Worm (Caenorhabditis elegans): ENCODE measurements around the gene C03A3.3.

Gene C03A3.3

ce11 chrX:11257071-11257470, 11.8 kb downstream of the C03A3.3 start, which contains the start of gene C03A3.1:
C03A3.1 (plus strand) TSS chrX:11257361.
- TF ChIP-seq ztf-18 (tag; optimal IDR thresholded peaks at IDR 0.05) (peak; percentile 39), sea-2 (GFP tag; IDR thresholded peaks at IDR 0.05) (no peak)

ce11 chrX:11252429-11252828, 16.4 kb downstream of the C03A3.3 start:
- TF ChIP-seq Y53F4B.3 (GFP tag; IDR thresholded peaks at IDR 0.05) (peak; percentile 63), F55B11.4 (tag; optimal IDR thresholded peaks at IDR 0.05; ENCODE audit: borderline replicate concordance, insufficient read depth) (no peak), hlh-12 (tag; optimal IDR thresholded peaks at IDR 0.05) (no peak), ceh-58 (GFP tag; IDR thresholded peaks at IDR 0.05) (no peak), nhr-90 (tag; optimal IDR thresholded peaks at IDR 0.05) (peak; percentile 72), K12H6.12 (tag; optimal IDR thresholded peaks at IDR 0.05) (peak; percentile 55), F57C9.4 (tag; optimal IDR thresholded peaks at IDR 0.05) (no peak), ztf-28 (GFP tag; IDR thresholded peaks at IDR 0.05) (0 out of 2 replicates have a peak, but pooled peaks have one; percentile 50), B0035.1 (tag; optimal IDR thresholded peaks at IDR 0.05) (peak; percentile 57), let-526 (GFP tag; IDR thresholded peaks at IDR 0.05) (no peak), attf-6 (GFP tag; IDR thresholded peaks at IDR 0.05) (no peak), let-607 (tag; optimal IDR thresholded peaks at IDR 0.05) (peak in 1 of 2 experiments; percentile 42), rpc-1 (optimal IDR thresholded peaks at IDR 0.05) (peak; percentile 91), rpc-1 (tag; optimal IDR thresholded peaks at IDR 0.05) (peak; percentile 94), hmg-1.2 (GFP tag; IDR thresholded peaks at IDR 0.05) (peak; percentile 76), nhr-80 (tag; optimal IDR thresholded peaks at IDR 0.05) (no peak), T26A5.8 (tag; optimal IDR thresholded peaks at IDR 0.05) (no peak), somi-1 (GFP tag; optimal IDR thresholded peaks at IDR 0.05) (peak; percentile 42), ztf-25 (GFP tag; IDR thresholded peaks at IDR 0.05) (peak; percentile 86), unc-62 (GFP tag; optimal IDR thresholded peaks at IDR 0.05) (no peak), hmg-20 (GFP tag; IDR thresholded peaks at IDR 0.05) (no peak), F22D6.2 (tag; optimal IDR thresholded peaks at IDR 0.05) (no peak), lin-26 (GFP tag; IDR thresholded peaks at IDR 0.05) (peak; percentile 91), rcor-1 (GFP tag; IDR thresholded peaks at IDR 0.05) (peak; percentile 41; the same call in 1 of the 2 replicates), unc-130 (GFP tag; optimal IDR thresholded peaks at IDR 0.05) (peak; percentile 42), ekl-4 (GFP tag; IDR thresholded peaks at IDR 0.05) (no peak), hrde-1 (tag; optimal IDR thresholded peaks at IDR 0.05; ENCODE audit: borderline replicate concordance) (peak; percentile 70), nfya-1 (tag; optimal IDR thresholded peaks at IDR 0.05; ENCODE audit: borderline replicate concordance, insufficient read depth) (no peak), F49E8.2 (tag; optimal IDR thresholded peaks at IDR 0.05; ENCODE audit: insufficient read depth) (no peak), madf-10 (tag; optimal IDR thresholded peaks at IDR 0.05) (peak; percentile 64), Y79H2A.3 (GFP tag; conservative IDR thresholded peaks at IDR 0.05) (no peak), F39B2.1 (GFP tag; IDR thresholded peaks at IDR 0.05) (no peak), Y53G8AR.9 (GFP tag; conservative IDR thresholded peaks at IDR 0.05) (no peak), mxl-1 (tag; optimal IDR thresholded peaks at IDR 0.05) (peak; percentile 65), ztf-3 (GFP tag; optimal IDR thresholded peaks at IDR 0.05) (no peak), Y56A3A.18 (GFP tag; IDR thresholded peaks at IDR 0.05) (0 out of 2 replicates have a peak, but pooled peaks have one; percentile 54), chd-7 (tag; optimal IDR thresholded peaks at IDR 0.05) (peak; percentile 12), him-1 (tag; optimal IDR thresholded peaks at IDR 0.05) (peak; percentile 90), B0261.1 (tag; optimal IDR thresholded peaks at IDR 0.05) (peak; percentile 83), nhr-179 (tag; optimal IDR thresholded peaks at IDR 0.05) (peak; percentile 52), ZK185.1 (tag; optimal IDR thresholded peaks at IDR 0.05; ENCODE audit: poor library complexity, severe bottlenecking) (peak; percentile 88), tlf-1 (GFP tag; optimal IDR thresholded peaks at IDR 0.05) (no peak), nhr-27 (tag; optimal IDR thresholded peaks at IDR 0.05) (no peak), madf-6 (GFP tag; IDR thresholded peaks at IDR 0.05) (peak; percentile 20; the same call in 1 of the 2 replicates), ceh-27 (GFP tag; optimal IDR thresholded peaks at IDR 0.05) (peak; percentile 62)
